Worm (Caenorhabditis elegans): Measurements from ENCODE around the gene mog-3.

Gene mog-3

ce11 chrIII:5321661-5322060, 13.3 kb downstream of the mog-3 start, which contains the start of gene F52C9.3:
Gene F52C9.3, plus strand, starts transcription at chrIII:5321885.
- TF ChIP-seq gei-8 (GFP tag; optimal IDR thresholded peaks at IDR 0.05): no peak
- no peak for TF ChIP-seq mep-1 (tag; optimal IDR thresholded peaks at IDR 0.05)
- no peak for TF ChIP-seq ceh-82 (tag; optimal IDR thresholded peaks at IDR 0.05)
- TF ChIP-seq T26A8.4 (GFP tag; IDR thresholded peaks at IDR 0.05): 0 out of 2 replicates have a peak, but pooled peaks have one; percentile 39
- no peak for TF ChIP-seq unc-130 (GFP tag; optimal IDR thresholded peaks at IDR 0.05)
- peak; percentile 82 for TF ChIP-seq ama-1 (optimal IDR thresholded peaks at IDR 0.05)
- peak in 1 of 2 experiments; percentile 42 for TF ChIP-seq unc-62 (GFP tag; optimal IDR thresholded peaks at IDR 0.05 in 1 of 2)
- TF ChIP-seq unc-62 (tag; optimal IDR thresholded peaks at IDR 0.05): no peak
- TF ChIP-seq mxl-3 (GFP tag; optimal IDR thresholded peaks at IDR 0.05): no peak
- peak; percentile 1 for TF ChIP-seq mes-2 (tag; optimal IDR thresholded peaks at IDR 0.05; ENCODE audit: poor library complexity, severe bottlenecking)
- TF ChIP-seq nhr-28 (tag; optimal IDR thresholded peaks at IDR 0.05): no peak
- TF ChIP-seq aha-1 (tag): peak; percentile 80
- TF ChIP-seq daf-16 (GFP tag; optimal IDR thresholded peaks at IDR 0.05): no peak
- TF ChIP-seq daf-16 (tag; optimal IDR thresholded peaks at IDR 0.05): peak; percentile 23

DNA sequence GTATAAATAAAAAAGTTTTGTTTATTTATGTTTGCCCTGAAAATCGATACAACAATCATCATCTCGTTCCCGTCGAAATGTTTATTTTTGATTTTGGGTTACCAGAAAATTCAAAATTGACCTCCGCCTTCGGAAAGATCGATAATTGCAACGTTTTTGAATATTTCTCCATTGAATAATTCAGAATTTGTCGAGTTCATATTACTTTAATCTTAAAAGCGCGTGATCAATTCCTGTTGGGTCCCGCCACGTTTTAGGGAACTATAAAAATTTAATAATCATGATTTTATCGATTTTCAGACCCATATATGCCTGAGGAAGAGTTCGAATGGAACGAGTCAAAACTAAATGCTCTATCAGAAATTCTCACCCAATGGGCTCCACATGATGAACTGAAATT, 17.9 kb downstream of the mog-3 start, which contains the start of gene sorf-2:
Gene sorf-2 (plus strand): TSS at position 301 of the 400 bp plus-strand sequence.
- TF ChIP-seq nhr-42 (GFP tag; IDR thresholded peaks at IDR 0.05): no peak
- no peak for TF ChIP-seq Y48G9A.11 (GFP tag; IDR thresholded peaks at IDR 0.05)
- TF ChIP-seq ctbp-1 (GFP tag; IDR thresholded peaks at IDR 0.05): no peak
- TF ChIP-seq nhr-237 (tag; optimal IDR thresholded peaks at IDR 0.05): no peak
- TF ChIP-seq egl-43 (GFP tag; IDR thresholded peaks at IDR 0.05): no peak
- TF ChIP-seq nhr-76 (tag; optimal IDR thresholded peaks at IDR 0.05): no peak
- TF ChIP-seq unc-130 (GFP tag; optimal IDR thresholded peaks at IDR 0.05): no peak
- TF ChIP-seq ZK337.2 (GFP tag; IDR thresholded peaks at IDR 0.05): no peak
- no peak for TF ChIP-seq nhr-6 (tag; optimal IDR thresholded peaks at IDR 0.05)
- TF ChIP-seq zfp-2 (tag; optimal IDR thresholded peaks at IDR 0.05): no peak
- no peak for TF ChIP-seq Y105C5A.15 (GFP tag; IDR thresholded peaks at IDR 0.05)
- TF ChIP-seq pha-4 (GFP tag; IDR thresholded peaks at IDR 0.05): no peak
- TF ChIP-seq pha-4 (tag; optimal IDR thresholded peaks at IDR 0.05): no peak
- TF ChIP-seq nhr-111 (GFP tag; optimal IDR thresholded peaks at IDR 0.05): no peak
- no peak for TF ChIP-seq hlh-30 (tag; optimal IDR thresholded peaks at IDR 0.05; ENCODE audit: insufficient read depth)
- no peak for TF ChIP-seq zfp-3 (GFP tag; conservative IDR thresholded peaks at IDR 0.05)
- TF ChIP-seq nhr-48 (tag; optimal IDR thresholded peaks at IDR 0.05): no peak
- no peak for TF ChIP-seq php-3 (GFP tag; IDR thresholded peaks at IDR 0.05)

DNA sequence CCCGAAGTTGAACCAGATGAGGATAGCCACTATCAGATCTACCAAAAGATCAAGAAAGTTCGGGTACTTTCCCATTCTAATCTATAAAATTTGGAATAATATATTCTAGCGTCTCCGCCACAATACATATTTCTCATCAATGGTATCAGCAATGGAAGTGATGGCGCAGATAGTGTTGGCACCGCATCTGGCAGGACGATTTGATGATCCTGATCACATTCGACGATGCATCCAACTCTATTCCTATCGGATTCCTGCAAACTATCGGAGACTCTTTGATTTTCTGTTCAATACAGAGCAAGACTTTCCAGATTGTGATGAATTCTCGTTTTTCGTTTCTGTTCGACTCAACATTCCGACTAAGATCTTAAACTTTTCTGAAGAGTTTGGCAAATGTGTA, 21.0 kb downstream of the mog-3 start:
- TF ChIP-seq aha-1 (tag): peak; percentile 94
- TF ChIP-seq lin-39 (tag; optimal IDR thresholded peaks at IDR 0.05): no peak

ce11 chrIII:5334517-5335049, 26.2 kb downstream of the mog-3 start:
- no peak for TF ChIP-seq madf-9 (GFP tag; conservative IDR thresholded peaks at IDR 0.05)
- no peak for TF ChIP-seq nhr-102 (tag; optimal IDR thresholded peaks at IDR 0.05)
- no peak for TF ChIP-seq nhr-25 (tag; optimal IDR thresholded peaks at IDR 0.05; ENCODE audit: borderline replicate concordance, insufficient read depth)
- no peak for TF ChIP-seq gei-8 (GFP tag; optimal IDR thresholded peaks at IDR 0.05)
- no peak for TF ChIP-seq zfp-3 (GFP tag; conservative IDR thresholded peaks at IDR 0.05)
- no peak for TF ChIP-seq ztf-7 (tag; optimal IDR thresholded peaks at IDR 0.05)
- no peak for TF ChIP-seq zip-2 (tag; optimal IDR thresholded peaks at IDR 0.05)
- no peak for TF ChIP-seq fos-1 (tag; optimal IDR thresholded peaks at IDR 0.05)
- no peak for TF ChIP-seq nhr-76 (tag; optimal IDR thresholded peaks at IDR 0.05)
- TF ChIP-seq pqm-1 (tag; optimal IDR thresholded peaks at IDR 0.05): peak; percentile 41
- TF ChIP-seq attf-4 (tag; optimal IDR thresholded peaks at IDR 0.05): no peak
- peak; percentile 40 for TF ChIP-seq hlh-30 (tag; optimal IDR thresholded peaks at IDR 0.05; ENCODE audit: insufficient read depth)
- no peak for TF ChIP-seq unc-130 (GFP tag; optimal IDR thresholded peaks at IDR 0.05)
- TF ChIP-seq saeg-2 (GFP tag; IDR thresholded peaks at IDR 0.05): no peak
- TF ChIP-seq lin-39 (tag; optimal IDR thresholded peaks at IDR 0.05): no peak
- TF ChIP-seq F10B5.3 (tag; optimal IDR thresholded peaks at IDR 0.05): no peak
- TF ChIP-seq hmg-1.1 (GFP tag; IDR thresholded peaks at IDR 0.05): no peak
- no peak for TF ChIP-seq snpc-4 (tag; optimal IDR thresholded peaks at IDR 0.05)
- no peak for TF ChIP-seq Y105C5A.15 (GFP tag; IDR thresholded peaks at IDR 0.05)
- no peak for TF ChIP-seq nhr-11 (tag; optimal IDR thresholded peaks at IDR 0.05)
- TF ChIP-seq mxl-3 (GFP tag; optimal IDR thresholded peaks at IDR 0.05): peak; percentile 57
- no peak for TF ChIP-seq nhr-42 (GFP tag; IDR thresholded peaks at IDR 0.05)
- TF ChIP-seq dmd-6 (GFP tag; IDR thresholded peaks at IDR 0.05): peak; percentile 15; the same call in 1 of the 2 replicates
- no peak for TF ChIP-seq lir-3 (tag; optimal IDR thresholded peaks at IDR 0.05)
